Fruit fly (Drosophila melanogaster): ENCODE results near the gene CG33640.

dm6 chr2L:13500416-13500815 lies 27.2 kb upstream of the CG33640 start:
- TF ChIP-seq ttk (optimal IDR thresholded peaks at IDR 0.05) (no peak), Myc (optimal IDR thresholded peaks at IDR 0.05) (no peak), psq (optimal IDR thresholded peaks at IDR 0.05) (no peak), insv (optimal IDR thresholded peaks at IDR 0.05) (no peak), h (optimal IDR thresholded peaks at IDR 0.05) (no peak)

Data from Kc167 (cell line).